Fruit fly (Drosophila melanogaster) whole organism, embryonic: ENCODE results near the gene Gga.
A peak's percentile ranks its signal among the peaks of the same experiment; 100 is the strongest.

Experiments
- Adf1 ChIP-seq: fragments of 200-800 bp; sonication (Bioruptor generic); IDR thresholded peaks from 2 replicates; pipeline ENCODE4 v1.3.6; 2022; ENCODE audit warnings: missing biosample characterization, missing genetic modification characterization
- Antp ChIP-seq: fragments of 200-800 bp; sonication (Bioruptor generic); optimal IDR thresholded peaks from 3 replicates; lab custom pipeline; 2016; ENCODE audit warnings: missing biosample characterization, missing genetic modification characterization
- CG10274 ChIP-seq: fragments of 200-800 bp; sonication (Bioruptor generic); optimal IDR thresholded peaks from 3 replicates; lab custom pipeline; 2017; ENCODE audit warnings: missing biosample characterization, mild to moderate bottlenecking, missing genetic modification characterization
- CG10431 ChIP-seq: fragments of 200-800 bp; sonication (Bioruptor generic); optimal IDR thresholded peaks from 3 replicates; lab custom pipeline; 2018; ENCODE audit warnings: missing biosample characterization, mild to moderate bottlenecking, missing genetic modification characterization
- CG10462 ChIP-seq: fragments of 200-800 bp; sonication (Bioruptor generic); optimal IDR thresholded peaks from 2 replicates; lab custom pipeline; 2016; ENCODE audit warnings: missing biosample characterization, missing genetic modification characterization
- CG11247 ChIP-seq: fragments of 200-800 bp; sonication (Bioruptor generic); IDR thresholded peaks from 2 replicates; pipeline ENCODE4 v1.3.6; 2022; ENCODE audit warnings: missing biosample characterization, missing genetic modification characterization
- CG11696 ChIP-seq: fragments of 200-800 bp; sonication (Bioruptor generic); IDR thresholded peaks from 2 replicates; pipeline ENCODE4 v1.3.6; 2022; ENCODE audit warnings: missing biosample characterization, missing genetic modification characterization
- CG12769 ChIP-seq: fragments of 200-800 bp; sonication (Bioruptor generic); optimal IDR thresholded peaks from 2 replicates; lab custom pipeline; 2019; ENCODE audit warnings: missing biosample characterization, mild to moderate bottlenecking, missing genetic modification characterization, moderate library complexity
- CG14014 ChIP-seq: fragments of 200-800 bp; sonication (Bioruptor generic); IDR thresholded peaks from 2 replicates; pipeline ENCODE4 v1.3.6; 2022; ENCODE audit warnings: missing biosample characterization, missing genetic modification characterization
- CG14965 ChIP-seq: fragments of 200-800 bp; sonication (Bioruptor generic); optimal IDR thresholded peaks from 2 replicates; lab custom pipeline; 2016; ENCODE audit warnings: missing biosample characterization, missing genetic modification characterization, borderline replicate concordance
- CG1529 ChIP-seq: fragments of 200-800 bp; sonication (Bioruptor generic); optimal IDR thresholded peaks from 3 replicates; lab custom pipeline; 2018; ENCODE audit warnings: missing biosample characterization, missing genetic modification characterization
- CG17359 ChIP-seq: fragments of 200-800 bp; sonication (Bioruptor generic); optimal IDR thresholded peaks from 3 replicates; lab custom pipeline; 2018; ENCODE audit warnings: missing biosample characterization, mild to moderate bottlenecking, missing genetic modification characterization, moderate library complexity
- CG17385 ChIP-seq: fragments of 200-800 bp; sonication (Bioruptor generic); optimal IDR thresholded peaks from 3 replicates; lab custom pipeline; 2018; ENCODE audit warnings: missing biosample characterization, mild to moderate bottlenecking, missing genetic modification characterization
- CG18619 ChIP-seq: fragments of 200-800 bp; sonication (Bioruptor generic); optimal IDR thresholded peaks from 3 replicates; lab custom pipeline; 2017; ENCODE audit warnings: missing biosample characterization, mild to moderate bottlenecking, missing genetic modification characterization
- CG2116 ChIP-seq: fragments of 200-800 bp; sonication (Bioruptor generic); optimal IDR thresholded peaks from 3 replicates; lab custom pipeline; 2018; ENCODE audit warnings: missing biosample characterization, mild to moderate bottlenecking, missing genetic modification characterization
- CG2120 ChIP-seq: fragments of 200-800 bp; sonication (Bioruptor generic); optimal IDR thresholded peaks from 3 replicates; lab custom pipeline; 2016; ENCODE audit warnings: missing biosample characterization, missing genetic modification characterization
- CG2875 ChIP-seq: fragments of 200-800 bp; sonication (Bioruptor generic); optimal IDR thresholded peaks from 2 replicates; lab custom pipeline; 2017; ENCODE audit warnings: missing biosample characterization, mild to moderate bottlenecking, missing genetic modification characterization, missing genetic modification reagents
- CG3065 ChIP-seq: fragments of 200-800 bp; sonication (Bioruptor generic); optimal IDR thresholded peaks from 2 replicates; lab custom pipeline; 2016; ENCODE audit warnings: missing biosample characterization, missing genetic modification characterization
- CG32772 ChIP-seq: fragments of 200-800 bp; sonication (Bioruptor generic); IDR thresholded peaks from 2 replicates; pipeline ENCODE4 v1.3.6; 2022; ENCODE audit warnings: missing biosample characterization, missing genetic modification characterization
- CG42726 ChIP-seq: fragments of 200-800 bp; sonication (Bioruptor generic); IDR thresholded peaks from 2 replicates; pipeline ENCODE4 v1.3.6; 2022; ENCODE audit warnings: missing biosample characterization, missing genetic modification characterization; ENCODE audit not compliant: partially characterized antibody
- CG4707 ChIP-seq: fragments of 200-800 bp; sonication (Bioruptor generic); optimal IDR thresholded peaks from 2 replicates; lab custom pipeline; 2018; ENCODE audit warnings: missing biosample characterization, mild to moderate bottlenecking, missing genetic modification characterization, moderate library complexity
- CG4854 ChIP-seq: fragments of 200-800 bp; sonication (Bioruptor generic); optimal IDR thresholded peaks from 2 replicates; lab custom pipeline; 2016; ENCODE audit warnings: missing biosample characterization, missing genetic modification characterization, inconsistent platforms
- CG6272 ChIP-seq: fragments of 200-800 bp; sonication (Bioruptor generic); IDR thresholded peaks from 2 replicates; pipeline ENCODE4 v1.3.6; 2022; ENCODE audit warnings: missing biosample characterization, missing genetic modification characterization
- CG8388 ChIP-seq: fragments of 200-800 bp; sonication (Bioruptor generic); optimal IDR thresholded peaks from 2 replicates; lab custom pipeline; 2019; ENCODE audit warnings: missing biosample characterization, mild to moderate bottlenecking, missing genetic modification characterization, moderate library complexity
- CG8765 ChIP-seq: fragments of 200-800 bp; sonication (Bioruptor generic); IDR thresholded peaks from 2 replicates; pipeline ENCODE4 v1.3.6; 2022; ENCODE audit warnings: missing biosample characterization, missing genetic modification characterization
- CG9609 ChIP-seq: fragments of 200-800 bp; sonication (Bioruptor generic); optimal IDR thresholded peaks from 3 replicates; lab custom pipeline; 2016; ENCODE audit warnings: missing biosample characterization, missing genetic modification characterization
- Dll ChIP-seq: fragments of 200-800 bp; sonication (Bioruptor generic); IDR thresholded peaks from 4 replicates; pipeline ENCODE4 v1.3.6; 2022; ENCODE audit warnings: missing biosample characterization, missing genetic modification characterization; ENCODE audit not compliant: partially characterized antibody
- Drgx ChIP-seq: fragments of 200-800 bp; sonication (Bioruptor generic); IDR thresholded peaks from 2 replicates; pipeline ENCODE4 v1.3.6; 2022; ENCODE audit warnings: missing biosample characterization, missing genetic modification characterization
- E2f1 ChIP-seq: fragments of 200-800 bp; sonication (Bioruptor generic); IDR thresholded peaks from 2 replicates; pipeline ENCODE4 v1.3.6; 2022; ENCODE audit warnings: missing biosample characterization, missing genetic modification characterization
- Max ChIP-seq: fragments of 200-800 bp; sonication (Bioruptor generic); optimal IDR thresholded peaks from 2 replicates; lab custom pipeline; 2016; ENCODE audit warnings: missing biosample characterization, mild to moderate bottlenecking, missing genetic modification characterization
- Med ChIP-seq: fragments of 200-800 bp; sonication (Bioruptor generic); peaks from one replicate; lab custom pipeline; 2016; ENCODE audit warnings: missing biosample characterization, missing genetic modification characterization, mild to moderate bottlenecking, inconsistent platforms, moderate library complexity
- Rfx ChIP-seq: fragments of 200-800 bp; sonication (Bioruptor generic); IDR thresholded peaks from 2 replicates; pipeline ENCODE4 v1.3.6; 2022; ENCODE audit warnings: missing biosample characterization, missing genetic modification characterization
- Six4 ChIP-seq: fragments of 200-800 bp; sonication (Bioruptor generic); optimal IDR thresholded peaks from 2 replicates; lab custom pipeline; 2016; ENCODE audit warnings: missing biosample characterization, missing genetic modification characterization
- ase ChIP-seq: fragments of 200-800 bp; sonication (Bioruptor generic); IDR thresholded peaks from 3 replicates; pipeline ENCODE4 v1.3.6; 2022; ENCODE audit warnings: missing biosample characterization, missing genetic modification characterization
- br ChIP-seq: fragments of >200 bp; optimal IDR thresholded peaks from 2 replicates; lab custom pipeline; 2017
- chif ChIP-seq, 2 experiments: fragments of 200-800 bp; sonication (Bioruptor generic); optimal IDR thresholded peaks; 3 replicates each; lab custom pipeline; 2016; ENCODE audit warnings: missing biosample characterization in 2 of 2, missing genetic modification characterization in 2 of 2
- corto ChIP-seq: fragments of 200-800 bp; sonication (Bioruptor generic); optimal IDR thresholded peaks from 2 replicates; lab custom pipeline; 2016; ENCODE audit warnings: missing biosample characterization, mild to moderate bottlenecking, missing genetic modification characterization, moderate library complexity
- croc ChIP-seq: fragments of 200-800 bp; sonication (Bioruptor generic); conservative IDR thresholded peaks from 3 replicates; pipeline ENCODE4 v1.3.6; 2022; ENCODE audit warnings: missing biosample characterization, missing genetic modification characterization
- crol ChIP-seq: fragments of 200-800 bp; sonication (Bioruptor generic); IDR thresholded peaks from 2 replicates; pipeline ENCODE4 v1.3.6; 2022; ENCODE audit warnings: missing biosample characterization, missing genetic modification characterization
- fd102C ChIP-seq: fragments of 200-800 bp; sonication (Bioruptor generic); optimal IDR thresholded peaks from 2 replicates; lab custom pipeline; 2018; ENCODE audit warnings: missing biosample characterization, mild to moderate bottlenecking, missing genetic modification characterization, moderate library complexity
- gem ChIP-seq: fragments of 200-800 bp; sonication (Bioruptor generic); optimal IDR thresholded peaks from 2 replicates; lab custom pipeline; 2019; ENCODE audit warnings: missing biosample characterization, mild to moderate bottlenecking, missing genetic modification characterization, moderate library complexity
- hkb ChIP-seq, 2 experiments: fragments of 200-800 bp in 1 of 2; fragments of >200 bp in 1 of 2; sonication (Bioruptor generic) in 1 of 2; IDR thresholded peaks in 1 of 2; optimal IDR thresholded peaks in 1 of 2; 2 replicates each; pipeline versions ENCODE4 v1.3.6 to Lab custom; 2017 to 2022; ENCODE audit warnings: missing biosample characterization in 1 of 2, missing genetic modification characterization in 1 of 2
- lilli ChIP-seq: fragments of 200-800 bp; sonication (Bioruptor generic); optimal IDR thresholded peaks from 3 replicates; lab custom pipeline; 2016; ENCODE audit warnings: missing biosample characterization, missing genetic modification characterization
- mirr ChIP-seq: fragments of 200-800 bp; sonication (Bioruptor generic); optimal IDR thresholded peaks from 3 replicates; lab custom pipeline; 2018; ENCODE audit warnings: missing biosample characterization, mild to moderate bottlenecking, missing genetic modification characterization
- ranshi ChIP-seq: fragments of 200-800 bp; sonication (Bioruptor generic); IDR thresholded peaks from 2 replicates; pipeline ENCODE4 v1.3.6; 2022; ENCODE audit warnings: missing biosample characterization, missing genetic modification characterization
- sd ChIP-seq: fragments of 200-800 bp; sonication (Bioruptor generic); optimal IDR thresholded peaks from 3 replicates; lab custom pipeline; 2018; ENCODE audit warnings: missing biosample characterization, mild to moderate bottlenecking, missing genetic modification characterization, moderate library complexity
- slbo ChIP-seq: fragments of 200-800 bp; sonication (Bioruptor generic); IDR thresholded peaks from 2 replicates; pipeline ENCODE4 v1.3.6; 2022; ENCODE audit warnings: missing biosample characterization, missing genetic modification characterization
- sna ChIP-seq: fragments of 200-800 bp; sonication (Bioruptor generic); IDR thresholded peaks from 2 replicates; pipeline ENCODE4 v1.3.6; 2022; ENCODE audit warnings: missing biosample characterization, missing genetic modification characterization; ENCODE audit not compliant: partially characterized antibody
- sr ChIP-seq: fragments of 200-800 bp; sonication (Bioruptor generic); IDR thresholded peaks from 3 replicates; pipeline ENCODE4 v1.3.6; 2022; ENCODE audit warnings: missing biosample characterization, missing genetic modification characterization

The Gga gene

dm6 chrX:9586038-9586437 is 14.8 kb upstream of the Gga start:
- no peak for TF ChIP-seq corto (GFP tag; lab: Kevin White, UChicago)
- no peak for TF ChIP-seq ase (GFP tag; lab: Robert Waterston, UW)
- no peak for TF ChIP-seq ranshi (GFP tag; lab: Robert Waterston, UW)
- TF ChIP-seq mirr (GFP tag; lab: Kevin White, UChicago), result no peak
- no peak for TF ChIP-seq CG11247
- TF ChIP-seq crol (GFP tag; lab: Robert Waterston, UW), result no peak
- TF ChIP-seq sna (GFP tag; lab: Robert Waterston, UW), result 0 out of 2 replicates have a peak, but pooled peaks have one; percentile 3
- no peak for TF ChIP-seq CG18619 (GFP tag; lab: Kevin White, UChicago)
- TF ChIP-seq Max (GFP tag; lab: Kevin White, UChicago), result no peak
- TF ChIP-seq CG10274 (GFP tag; lab: Kevin White, UChicago), result no peak
- TF ChIP-seq gem (tag; lab: Kevin White, UChicago), result no peak
- TF ChIP-seq CG42726 (GFP tag; lab: Robert Waterston, UW), result 0 out of 2 replicates have a peak, but pooled peaks have one; percentile 2
- TF ChIP-seq fd102C (GFP tag; lab: Kevin White, UChicago), result no peak
- no peak for TF ChIP-seq CG8765 (GFP tag; lab: Robert Waterston, UW)
- peak; percentile 55 for TF ChIP-seq CG32772 (GFP tag; lab: Robert Waterston, UW)
- TF ChIP-seq CG2875 (GFP tag; lab: Kevin White, UChicago), result no peak
- peak; percentile 29 for TF ChIP-seq CG3065 (GFP tag; lab: Kevin White, UChicago)
- peak; percentile 3 for TF ChIP-seq CG17359 (tag; lab: Kevin White, UChicago)
- peak; percentile 67 for TF ChIP-seq Drgx

dm6 chrX:9586627-9587026 is 14.2 kb upstream of the Gga start:
- TF ChIP-seq CG6272 (GFP tag; lab: Robert Waterston, UW) (no peak), Med (GFP tag; lab: Kevin White, UChicago) (peak; percentile 41)

- TF ChIP-seq sr (GFP tag; lab: Robert Waterston, UW) (no peak), CG11696 (GFP tag; lab: Robert Waterston, UW) (no peak), E2f1 (peak; percentile 46; the same call in 1 of the 2 replicates), CG9609 (GFP tag; lab: Kevin White, UChicago) (no peak), croc (GFP tag; lab: Robert Waterston, UW) (no peak), CG2875 (GFP tag; lab: Kevin White, UChicago) (no peak), CG1529 (GFP tag; lab: Kevin White, UChicago) (no peak), Dll (GFP tag; lab: Robert Waterston, UW) (no peak), CG2120 (GFP tag; lab: Kevin White, UChicago) (peak; percentile 57), Antp (GFP tag; lab: Kevin White, UChicago) (peak; percentile 7), CG14965 (no peak), CG14014 (GFP tag; lab: Robert Waterston, UW) (peak; percentile 38; the same call in 1 of the 2 replicates), sd (peak; percentile 36), CG10462 (no peak), CG17385 (peak; percentile 37), chif (GFP tag; optimal IDR thresholded peaks at IDR 0.05; lab: Kevin White, UChicago) (no peak), CG12769 (tag; lab: Kevin White, UChicago) (peak; percentile 14), CG4707 (GFP tag; lab: Kevin White, UChicago) (no peak), CG4854 (GFP tag; lab: Kevin White, UChicago) (no peak), br (lab: Kevin White, UChicago) (no peak), Rfx (GFP tag; lab: Robert Waterston, UW) (peak; percentile 75), lilli (GFP tag; lab: Kevin White, UChicago) (peak; percentile 38), hkb (optimal IDR thresholded peaks at IDR 0.05; lab: Kevin White, UChicago) (no peak), hkb (GFP tag; IDR thresholded peaks at IDR 0.05; lab: Robert Waterston, UW) (no peak), CG2116 (GFP tag; lab: Kevin White, UChicago) (no peak), slbo (GFP tag; lab: Robert Waterston, UW) (peak; percentile 66), Six4 (GFP tag; lab: Kevin White, UChicago) (no peak), CG10431 (GFP tag; lab: Kevin White, UChicago) (no peak), CG8388 (GFP tag; lab: Kevin White, UChicago) (no peak), Adf1 (no peak)
These were observed 12.9 kb upstream of the Gga start for dm6 chrX:9587881-9588280.
